Fruit fly (Drosophila melanogaster) whole organism, prepupa: ENCODE results near the gene orion.
A peak's percentile ranks its signal among the peaks of the same experiment; 100 is the strongest.

Experiments used
- Blimp-1 ChIP-seq: fragments of 200-800 bp; sonication (Bioruptor generic); optimal IDR thresholded peaks from 3 replicates; lab custom pipeline; 2017; ENCODE audit warnings: missing biosample characterization, missing genetic modification characterization, mild to moderate bottlenecking, moderate library complexity, missing genetic modification reagents
- CG10631 ChIP-seq: fragments of 200-800 bp; sonication (Bioruptor generic); optimal IDR thresholded peaks from 2 replicates; lab custom pipeline; 2016; ENCODE audit warnings: missing biosample characterization, missing genetic modification characterization
- CG10669 ChIP-seq: fragments of 200-800 bp; sonication (Bioruptor generic); optimal IDR thresholded peaks from 3 replicates; lab custom pipeline; 2018; ENCODE audit warnings: missing biosample characterization, mild to moderate bottlenecking, missing genetic modification characterization, moderate library complexity
- CG11762 ChIP-seq: fragments of 200-800 bp; sonication (Bioruptor generic); optimal IDR thresholded peaks from 3 replicates; lab custom pipeline; 2016; ENCODE audit warnings: missing biosample characterization, missing genetic modification characterization; ENCODE audit not compliant: insufficient read depth
- CG15336 ChIP-seq: fragments of 200-800 bp; sonication (Bioruptor generic); IDR thresholded peaks from 2 replicates; pipeline ENCODE4 v1.3.6; 2022; ENCODE audit warnings: missing biosample characterization, missing genetic modification characterization
- CG16779 ChIP-seq: fragments of 200-800 bp; sonication (Bioruptor generic); optimal IDR thresholded peaks from 3 replicates; lab custom pipeline; 2017; ENCODE audit warnings: missing biosample characterization, mild to moderate bottlenecking, missing genetic modification characterization
- CG3032 ChIP-seq: fragments of 200-800 bp; optimal IDR thresholded peaks from 2 replicates; lab custom pipeline; 2019; ENCODE audit warnings: missing biosample characterization, mild to moderate bottlenecking, missing genetic modification characterization, moderate library complexity
- CG31627 ChIP-seq: fragments of 200-800 bp; sonication (Bioruptor generic); optimal IDR thresholded peaks from 3 replicates; lab custom pipeline; 2016; ENCODE audit warnings: missing biosample characterization, missing genetic modification characterization
- CG32006 ChIP-seq: fragments of 200-800 bp; sonication (Bioruptor generic); optimal IDR thresholded peaks from 3 replicates; lab custom pipeline; 2017; ENCODE audit warnings: missing biosample characterization, mild to moderate bottlenecking, missing genetic modification characterization
- CG6163 ChIP-seq: fragments of 200-800 bp; sonication (Bioruptor generic); IDR thresholded peaks from 3 replicates; pipeline ENCODE4 v1.3.6; 2022; ENCODE audit warnings: missing biosample characterization, missing genetic modification characterization
- CG6276 ChIP-seq: fragments of 200-800 bp; sonication (Bioruptor generic); optimal IDR thresholded peaks from 2 replicates; lab custom pipeline; 2017; ENCODE audit warnings: missing biosample characterization, mild to moderate bottlenecking, missing genetic modification characterization
- CG6792 ChIP-seq: fragments of 200-800 bp; sonication (Bioruptor generic); optimal IDR thresholded peaks from 3 replicates; lab custom pipeline; 2016; ENCODE audit warnings: missing biosample characterization, missing genetic modification characterization
- CG6808 ChIP-seq: fragments of 200-800 bp; sonication (Bioruptor generic); optimal IDR thresholded peaks from 3 replicates; lab custom pipeline; 2017; ENCODE audit warnings: missing biosample characterization, missing genetic modification characterization, mild to moderate bottlenecking, moderate library complexity, missing genetic modification reagents
- CG6854 ChIP-seq: fragments of 200-800 bp; sonication (Bioruptor generic); optimal IDR thresholded peaks from 2 replicates; lab custom pipeline; 2017; ENCODE audit warnings: missing biosample characterization, mild to moderate bottlenecking, missing genetic modification characterization
- CG8119 ChIP-seq: fragments of 200-800 bp; sonication (Bioruptor generic); IDR thresholded peaks from 3 replicates; pipeline ENCODE4 v1.3.6; 2022; ENCODE audit warnings: missing biosample characterization, missing genetic modification characterization
- CG9139 ChIP-seq: fragments of 200-800 bp; sonication (Bioruptor generic); optimal IDR thresholded peaks from 3 replicates; lab custom pipeline; 2017; ENCODE audit warnings: missing biosample characterization, mild to moderate bottlenecking, missing genetic modification characterization
- Eip75B ChIP-seq: fragments of 200-800 bp; sonication (Bioruptor generic); optimal IDR thresholded peaks from 3 replicates; lab custom pipeline; 2016; ENCODE audit warnings: missing biosample characterization, missing genetic modification characterization
- Eip78C ChIP-seq: fragments of 200-800 bp; sonication (Bioruptor generic); peaks from one replicate; lab custom pipeline; 2016; ENCODE audit warnings: missing biosample characterization, missing genetic modification characterization
- Ets96B ChIP-seq: fragments of 200-800 bp; optimal IDR thresholded peaks from 2 replicates; lab custom pipeline; 2019; ENCODE audit warnings: missing biosample characterization, mild to moderate bottlenecking, missing genetic modification characterization, moderate library complexity
- Hr39 ChIP-seq: fragments of 200-800 bp; sonication (Bioruptor generic); optimal IDR thresholded peaks from 2 replicates; lab custom pipeline; 2016; ENCODE audit warnings: missing biosample characterization, missing genetic modification characterization
- Sox14 ChIP-seq: fragments of 200-800 bp; sonication (Bioruptor generic); optimal IDR thresholded peaks from 3 replicates; lab custom pipeline; 2016; ENCODE audit warnings: missing biosample characterization, missing genetic modification characterization
- achi ChIP-seq: fragments of 200-800 bp; sonication (Bioruptor generic); optimal IDR thresholded peaks from 3 replicates; lab custom pipeline; 2016; ENCODE audit warnings: missing biosample characterization, missing genetic modification characterization
- acj6 ChIP-seq: fragments of 200-800 bp; sonication (Bioruptor generic); optimal IDR thresholded peaks from 3 replicates; lab custom pipeline; 2016; ENCODE audit warnings: missing biosample characterization, missing genetic modification characterization
- cyc ChIP-seq: fragments of 200-800 bp; sonication (Bioruptor generic); optimal IDR thresholded peaks from 3 replicates; lab custom pipeline; 2016; ENCODE audit warnings: missing biosample characterization, missing genetic modification characterization
- dac ChIP-seq: fragments of 200-800 bp; sonication (Bioruptor generic); optimal IDR thresholded peaks from 2 replicates; lab custom pipeline; 2017; ENCODE audit warnings: missing biosample characterization, mild to moderate bottlenecking, missing genetic modification characterization
- dsx ChIP-seq: fragments of 200-800 bp; optimal IDR thresholded peaks from 3 replicates; lab custom pipeline; 2019; ENCODE audit warnings: missing biosample characterization, mild to moderate bottlenecking, missing genetic modification characterization, moderate library complexity; ENCODE audit not compliant: poor library complexity, severe bottlenecking
- esn ChIP-seq: fragments of 200-800 bp; sonication (Bioruptor generic); optimal IDR thresholded peaks from 2 replicates; lab custom pipeline; 2016; ENCODE audit warnings: missing biosample characterization, mild to moderate bottlenecking, missing genetic modification characterization, moderate library complexity
- fd59A ChIP-seq: fragments of 200-800 bp; sonication (Bioruptor generic); optimal IDR thresholded peaks from 2 replicates; lab custom pipeline; 2017; ENCODE audit warnings: missing biosample characterization, mild to moderate bottlenecking, missing genetic modification characterization, missing genetic modification reagents
- fd85E ChIP-seq: fragments of 200-800 bp; sonication (Bioruptor generic); optimal IDR thresholded peaks from 3 replicates; lab custom pipeline; 2016; ENCODE audit warnings: missing biosample characterization, missing genetic modification characterization
- fkh ChIP-seq: fragments of 200-800 bp; sonication (Bioruptor generic); optimal IDR thresholded peaks from 3 replicates; lab custom pipeline; 2017; ENCODE audit warnings: missing biosample characterization, mild to moderate bottlenecking, missing genetic modification characterization, moderate library complexity
- net ChIP-seq: fragments of 200-800 bp; sonication (Bioruptor generic); optimal IDR thresholded peaks from 3 replicates; lab custom pipeline; 2016; ENCODE audit warnings: missing biosample characterization, missing genetic modification characterization
- ss ChIP-seq, 2 experiments: fragments of 200-800 bp; sonication (Bioruptor generic); optimal IDR thresholded peaks; 2 replicates in 1 of 2; 3 replicates in 1 of 2; lab custom pipeline; 2017 to 2018; ENCODE audit warnings: mild to moderate bottlenecking in 2 of 2, missing biosample characterization in 2 of 2, missing genetic modification characterization in 2 of 2, moderate library complexity in 1 of 2
- svp ChIP-seq: fragments of 200-800 bp; sonication (Bioruptor generic); peaks from one replicate; lab custom pipeline; 2016; ENCODE audit warnings: missing biosample characterization, missing genetic modification characterization
- topi ChIP-seq: fragments of 200-800 bp; sonication (Bioruptor generic); optimal IDR thresholded peaks from 3 replicates; lab custom pipeline; 2016; ENCODE audit warnings: missing biosample characterization, missing genetic modification characterization

orion gene

dm6 chrX:7968215-7968799, 21.6 kb upstream of the orion start, which contains the start of gene sws (continued):
- TF ChIP-seq dsx (no peak), Ets96B (tag; lab: Kevin White, UChicago) (peak; percentile 15), CG6854 (GFP tag; lab: Kevin White, UChicago) (no peak), Blimp-1 (GFP tag; lab: Kevin White, UChicago) (no peak), CG3032 (peak; percentile 36), svp (GFP tag; lab: Kevin White, UChicago) (peak; percentile 59), Hr39 (GFP tag; lab: Kevin White, UChicago) (peak; percentile 9), CG31627 (GFP tag; lab: Kevin White, UChicago) (peak; percentile 14), fd59A (GFP tag; lab: Kevin White, UChicago) (no peak), CG16779 (tag; lab: Kevin White, UChicago) (no peak), CG10631 (GFP tag; lab: Kevin White, UChicago) (peak; percentile 59), CG10669 (GFP tag; lab: Kevin White, UChicago) (no peak), Eip75B (no peak), dac (GFP tag; lab: Kevin White, UChicago) (no peak), fd85E (GFP tag; lab: Kevin White, UChicago) (no peak), topi (GFP tag; lab: Kevin White, UChicago) (peak; percentile 36), acj6 (peak; percentile 54), CG6163 (GFP tag; lab: Robert Waterston, UW) (no peak), CG11762 (GFP tag; lab: Kevin White, UChicago) (no peak)

DNA sequence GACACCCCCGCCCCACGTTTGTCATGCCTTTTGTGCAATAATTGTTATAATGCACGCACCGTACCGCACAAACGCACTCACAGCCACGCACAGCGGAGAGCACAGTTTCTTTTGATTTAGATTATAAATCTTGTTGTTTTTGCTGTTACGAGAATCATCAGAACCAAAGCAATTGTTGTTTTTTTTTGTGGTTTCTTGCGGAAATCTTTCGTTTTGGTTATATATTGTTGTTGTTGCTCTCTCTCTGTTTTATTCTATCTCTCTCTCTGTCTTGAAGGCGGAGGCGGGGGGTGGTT, 21.1 kb upstream of the orion start:
- TF ChIP-seq acj6 (no peak), CG8119 (GFP tag; lab: Robert Waterston, UW) (0 out of 3 replicates have a peak, but pooled peaks have one; percentile 9), Blimp-1 (GFP tag; lab: Kevin White, UChicago) (no peak), dsx (peak; percentile 14), ss (GFP tag; optimal IDR thresholded peaks at IDR 0.05; lab: Kevin White, UChicago) (peak in 1 of 2 experiments; percentile 56), CG32006 (GFP tag; lab: Kevin White, UChicago) (no peak), CG9139 (peak; percentile 10), Sox14 (GFP tag; lab: Kevin White, UChicago) (peak; percentile 28)

DNA sequence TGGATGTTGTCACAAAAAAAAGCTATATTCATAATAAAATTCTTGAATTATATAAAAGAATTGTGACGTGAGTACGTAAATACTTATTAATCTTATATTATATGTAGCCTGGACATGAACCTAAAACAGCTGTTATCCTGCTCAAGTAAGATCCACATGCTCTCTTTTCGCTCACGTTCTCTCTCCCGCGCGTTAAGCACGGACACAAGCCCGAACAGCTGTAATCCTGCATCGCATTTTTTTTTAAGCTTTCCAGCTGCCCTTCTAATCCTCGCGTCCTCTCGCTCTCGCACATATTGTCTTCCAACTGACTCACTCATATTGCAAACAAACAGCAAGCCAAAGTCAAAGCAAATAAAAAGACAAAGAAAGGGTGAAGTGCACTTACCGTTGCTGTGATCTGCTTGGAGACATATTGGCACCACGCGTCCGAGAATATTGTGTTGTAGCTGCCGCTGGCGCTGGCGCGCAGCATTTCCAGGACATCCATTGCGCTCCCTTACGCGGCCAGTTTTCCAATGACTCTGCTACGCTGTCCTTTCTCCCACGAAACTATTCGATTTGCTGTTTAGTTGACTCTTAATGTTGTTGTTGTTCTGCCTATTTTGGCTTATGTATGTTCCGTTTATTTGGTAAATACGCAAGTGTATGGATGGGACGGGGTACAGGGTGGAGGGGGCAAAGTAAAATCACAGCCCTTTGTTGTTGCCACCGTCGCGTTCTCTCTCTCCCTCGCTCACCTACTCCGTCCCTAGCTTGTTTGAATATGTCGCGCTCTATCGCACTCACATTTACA, 20.5 kb upstream of the orion start:
- TF ChIP-seq CG9139 (no peak), CG6808 (GFP tag; lab: Kevin White, UChicago) (peak; percentile 16), Sox14 (GFP tag; lab: Kevin White, UChicago) (peak; percentile 69), CG6276 (GFP tag; lab: Kevin White, UChicago) (peak; percentile 20), Hr39 (GFP tag; lab: Kevin White, UChicago) (no peak), CG6163 (GFP tag; lab: Robert Waterston, UW) (0 out of 3 replicates have a peak, but pooled peaks have one; percentile 38), Eip78C (GFP tag; lab: Kevin White, UChicago) (peak; percentile 49), Blimp-1 (GFP tag; lab: Kevin White, UChicago) (no peak), CG6792 (GFP tag; lab: Kevin White, UChicago) (no peak), CG15336 (GFP tag; lab: Robert Waterston, UW) (no peak), svp (GFP tag; lab: Kevin White, UChicago) (peak; percentile 36), esn (GFP tag; lab: Kevin White, UChicago) (no peak), fkh (peak; percentile 83), CG16779 (tag; lab: Kevin White, UChicago) (no peak), achi (GFP tag; lab: Kevin White, UChicago) (no peak), CG8119 (GFP tag; lab: Robert Waterston, UW) (0 out of 3 replicates have a peak, but pooled peaks have one; percentile 15), cyc (GFP tag; lab: Kevin White, UChicago) (no peak), net (GFP tag; lab: Kevin White, UChicago) (no peak), CG10669 (GFP tag; lab: Kevin White, UChicago) (no peak), fd59A (GFP tag; lab: Kevin White, UChicago) (no peak)
